Worm (Caenorhabditis elegans) whole organism, early embryonic: ENCODE measurements around the gene F53F1.4.

Experiments
- B0310.2 ChIP-seq: sonication (generic microtip); optimal IDR thresholded peaks from 2 replicates; lab custom pipeline; 2016; ENCODE audit warnings: mild to moderate bottlenecking, missing genetic modification characterization, missing compliant biosample characterization
- F13C5.2 ChIP-seq: sonication (generic microtip); optimal IDR thresholded peaks from 2 replicates; lab custom pipeline; 2017; ENCODE audit warnings: mild to moderate bottlenecking, missing genetic modification characterization, inconsistent platforms, missing compliant biosample characterization
- aly-1 ChIP-seq: sonication (generic microtip); optimal IDR thresholded peaks from 2 replicates; lab custom pipeline; 2016; ENCODE audit warnings: missing genetic modification characterization, missing compliant biosample characterization
- ama-1 ChIP-seq: fragments of 150-350 bp; optimal IDR thresholded peaks from 2 replicates; lab custom pipeline; 2014
- ceh-13 ChIP-seq: fragments of 200-800 bp; sonication (Bioruptor generic); optimal IDR thresholded peaks from 2 replicates; lab custom pipeline; 2018; ENCODE audit warnings: mild to moderate bottlenecking, missing genetic modification characterization, missing compliant biosample characterization
- ceh-36 ChIP-seq: sonication (generic microtip); optimal IDR thresholded peaks from 2 replicates; lab custom pipeline; 2016; ENCODE audit warnings: missing genetic modification characterization, inconsistent platforms, missing compliant biosample characterization
- ets-7 ChIP-seq: sonication (generic microtip); optimal IDR thresholded peaks from 2 replicates; lab custom pipeline; 2016; ENCODE audit warnings: missing genotype, missing genetic modification characterization, missing compliant biosample characterization
- flt-1 ChIP-seq: fragments of 200-800 bp; sonication (Bioruptor generic); IDR thresholded peaks from 2 replicates; pipeline ENCODE4 v1.3.6; 2022; ENCODE audit warnings: missing genetic modification characterization, missing compliant biosample characterization
- hmbx-1 ChIP-seq: sonication (generic microtip); optimal IDR thresholded peaks from 2 replicates; lab custom pipeline; 2016; ENCODE audit warnings: mild to moderate bottlenecking, missing genetic modification characterization, missing compliant biosample characterization
- hmg-4 ChIP-seq: fragments of 200-800 bp; sonication (Bioruptor generic); optimal IDR thresholded peaks from 2 replicates; lab custom pipeline; 2018; ENCODE audit warnings: mild to moderate bottlenecking, missing genetic modification characterization, missing compliant biosample characterization
- hnd-1 ChIP-seq: sonication (generic microtip); optimal IDR thresholded peaks from 2 replicates; lab custom pipeline; 2016; ENCODE audit warnings: missing genetic modification characterization, missing compliant biosample characterization
- sea-1 ChIP-seq: fragments of 200-800 bp; sonication (Bioruptor generic); conservative IDR thresholded peaks from 2 replicates; pipeline ENCODE4 v1.3.6; 2022; ENCODE audit warnings: missing genetic modification characterization, missing compliant biosample characterization
- tra-4 ChIP-seq: sonication (generic microtip); optimal IDR thresholded peaks from 2 replicates; lab custom pipeline; 2017; ENCODE audit warnings: missing genetic modification characterization, missing compliant biosample characterization

ce11 chrV:13428660-13429059 is 17.8 kb downstream of the F53F1.4 start, which contains the start of gene srd-19:
- TF ChIP-seq hmbx-1 (tag; lab: Kevin White, UChicago) = no peak
- TF ChIP-seq ama-1 (lab: Kevin White, UChicago) = no peak
- TF ChIP-seq flt-1 (GFP tag; lab: Robert Waterston, UW) = no peak
- TF ChIP-seq F13C5.2 (tag; lab: Kevin White, UChicago) = no peak
- no peak for TF ChIP-seq hnd-1 (tag; lab: Kevin White, UChicago)
- TF ChIP-seq ets-7 = no peak
- TF ChIP-seq hmg-4 (GFP tag; lab: Kevin White, UChicago) = no peak
- no peak for TF ChIP-seq tra-4 (tag; lab: Kevin White, UChicago)
- no peak for TF ChIP-seq ceh-13 (GFP tag; lab: Kevin White, UChicago)
- TF ChIP-seq ceh-36 (tag; lab: Kevin White, UChicago) = no peak
- TF ChIP-seq aly-1 = no peak
- TF ChIP-seq B0310.2 = no peak
- no peak for TF ChIP-seq sea-1 (GFP tag; lab: Robert Waterston, UW)
